Fruit fly (Drosophila melanogaster): ENCODE results near the gene CG44227.

Gene CG44227

dm6 chr3R:8676560-8677000 lies 8.4 kb downstream of the CG44227 start, which contains the start of the genes Unc50, CG11755 and CG8043 (continued):
- TF ChIP-seq CG17186 (GFP tag; optimal IDR thresholded peaks at IDR 0.05) = peak; percentile 75
- peak; percentile 23 for TF ChIP-seq eyg (GFP tag; optimal IDR thresholded peaks at IDR 0.05)
- TF ChIP-seq Optix (GFP tag; IDR thresholded peaks at IDR 0.05) = peak; percentile 45; the same call in 1 of the 3 replicates
- TF ChIP-seq zf30C (GFP tag; optimal IDR thresholded peaks at IDR 0.05) = no peak
- TF ChIP-seq CG17361 (GFP tag; IDR thresholded peaks at IDR 0.05) = peak; percentile 88
- no peak for TF ChIP-seq otp (GFP tag; IDR thresholded peaks at IDR 0.05)
- peak; percentile 80 for TF ChIP-seq CG7839 (tag; optimal IDR thresholded peaks at IDR 0.05)
- TF ChIP-seq CG10462 (GFP tag; optimal IDR thresholded peaks at IDR 0.05) = peak; percentile 48
- peak; percentile 78 for TF ChIP-seq CG31441 (GFP tag; IDR thresholded peaks at IDR 0.05)
- TF ChIP-seq CG17829 (tag; optimal IDR thresholded peaks at IDR 0.05) = peak; percentile 83
- TF ChIP-seq Drgx (GFP tag; IDR thresholded peaks at IDR 0.05) = peak; percentile 35; the same call in 1 of the 2 replicates
- peak; percentile 8 for TF ChIP-seq en (GFP tag; optimal IDR thresholded peaks at IDR 0.05)
- no peak for TF ChIP-seq CG15073 (GFP tag; optimal IDR thresholded peaks at IDR 0.05)
- TF ChIP-seq chinmo (GFP tag; IDR thresholded peaks at IDR 0.05; ENCODE audit: partially characterized antibody) = peak; percentile 85; the same call in 2 of the 4 replicates
- TF ChIP-seq dmrt11E (tag; optimal IDR thresholded peaks at IDR 0.05) = peak; percentile 77
- TF ChIP-seq CG15269 (tag; optimal IDR thresholded peaks at IDR 0.05) = no peak
- no peak for TF ChIP-seq sima (GFP tag; optimal IDR thresholded peaks at IDR 0.05)
- no peak for TF ChIP-seq cad (GFP tag; optimal IDR thresholded peaks at IDR 0.05)
- peak; percentile 30 for TF ChIP-seq CG7271 (tag; optimal IDR thresholded peaks at IDR 0.05)
- peak; percentile 44; the same call in 2 of the 3 replicates for TF ChIP-seq B-H1 (GFP tag; IDR thresholded peaks at IDR 0.05)
- TF ChIP-seq HLH4C (GFP tag; IDR thresholded peaks at IDR 0.05; ENCODE audit: partially characterized antibody) = peak; percentile 94
- TF ChIP-seq tx (GFP tag; optimal IDR thresholded peaks at IDR 0.05) = peak; percentile 53
- peak; percentile 69 for TF ChIP-seq CG13296 (GFP tag; optimal IDR thresholded peaks at IDR 0.05)
- peak; percentile 70 for TF ChIP-seq CG1233 (GFP tag; optimal IDR thresholded peaks at IDR 0.05)
- no peak for TF ChIP-seq CG14965 (GFP tag; optimal IDR thresholded peaks at IDR 0.05; ENCODE audit: borderline replicate concordance)
- peak; percentile 46 for TF ChIP-seq Sry-β (GFP tag; optimal IDR thresholded peaks at IDR 0.05)
- peak; percentile 72 for TF ChIP-seq zfh2 (GFP tag; optimal IDR thresholded peaks at IDR 0.05)
- no peak for TF ChIP-seq stwl (tag; optimal IDR thresholded peaks at IDR 0.05)
- TF ChIP-seq CG18476 (GFP tag; optimal IDR thresholded peaks at IDR 0.05) = peak; percentile 54
- TF ChIP-seq CG3847 (GFP tag; IDR thresholded peaks at IDR 0.05) = peak; percentile 89
- TF ChIP-seq Rx (GFP tag; IDR thresholded peaks at IDR 0.05) = peak; percentile 46; the same call in 1 of the 2 replicates
- peak; percentile 88 for TF ChIP-seq sug (tag; optimal IDR thresholded peaks at IDR 0.05)
- TF ChIP-seq psq (GFP tag; optimal IDR thresholded peaks at IDR 0.05) = no peak
- TF ChIP-seq maf-S (GFP tag; optimal IDR thresholded peaks at IDR 0.05) = peak; percentile 72
- TF ChIP-seq ERR (GFP tag; optimal IDR thresholded peaks at IDR 0.05) = peak; percentile 15
- peak; percentile 84 for TF ChIP-seq grau (tag; optimal IDR thresholded peaks at IDR 0.05)
- peak; percentile 74; the same call in 1 of the 2 replicates for TF ChIP-seq ato (GFP tag; IDR thresholded peaks at IDR 0.05; ENCODE audit: partially characterized antibody)
- TF ChIP-seq Deaf1 (tag; optimal IDR thresholded peaks at IDR 0.05) = peak; percentile 51
- TF ChIP-seq CG2116 (GFP tag; optimal IDR thresholded peaks at IDR 0.05) = peak; percentile 67
- TF ChIP-seq gem (tag; optimal IDR thresholded peaks at IDR 0.05) = peak; percentile 87
- TF ChIP-seq CG11560 (tag; IDR thresholded peaks at IDR 0.05) = no peak
- TF ChIP-seq CG34224 (GFP tag; IDR thresholded peaks at IDR 0.05; ENCODE audit: partially characterized antibody) = peak; percentile 99
- peak; percentile 47 for TF ChIP-seq odd (GFP tag; optimal IDR thresholded peaks at IDR 0.05)
- peak; percentile 74 for TF ChIP-seq CG7556 (GFP tag; optimal IDR thresholded peaks at IDR 0.05)
- peak; percentile 100 for TF ChIP-seq Dll (GFP tag; IDR thresholded peaks at IDR 0.05; ENCODE audit: partially characterized antibody)
- no peak for TF ChIP-seq CG17612 (GFP tag; IDR thresholded peaks at IDR 0.05)
- no peak for TF ChIP-seq gsb (GFP tag; IDR thresholded peaks at IDR 0.05)
- peak; percentile 78 for TF ChIP-seq slou (GFP tag; optimal IDR thresholded peaks at IDR 0.05)
- peak; percentile 78 for TF ChIP-seq CG4404 (GFP tag; IDR thresholded peaks at IDR 0.05)
- peak; percentile 71 for TF ChIP-seq Nf-YC (tag; optimal IDR thresholded peaks at IDR 0.05)
- TF ChIP-seq slp2 (GFP tag; optimal IDR thresholded peaks at IDR 0.05) = peak; percentile 43
